Fruit fly (Drosophila melanogaster) whole organism, wandering third instar larva: ENCODE results near the gene Agpat1.
A peak's percentile ranks its signal among the peaks of the same experiment; 100 is the strongest.

ENCODE experiments used
- Abd-B ChIP-seq: fragments of >200 bp; optimal IDR thresholded peaks from 2 replicates; lab custom pipeline; 2017; ENCODE audit warnings: missing biosample characterization, missing genetic modification characterization
- CG32264 ChIP-seq: fragments of 200-800 bp; sonication (Bioruptor generic); optimal IDR thresholded peaks from 2 replicates; lab custom pipeline; 2016; ENCODE audit warnings: missing biosample characterization, missing genetic modification characterization
- CrebA ChIP-seq: fragments of 200-800 bp; sonication (Bioruptor generic); optimal IDR thresholded peaks from 2 replicates; lab custom pipeline; 2016; ENCODE audit warnings: missing biosample characterization, mild to moderate bottlenecking, missing genetic modification characterization, borderline replicate concordance
- Dfd ChIP-seq: fragments of >200 bp; optimal IDR thresholded peaks from 2 replicates; lab custom pipeline; 2017; ENCODE audit warnings: missing biosample characterization, missing genetic modification characterization
- Dif ChIP-seq: fragments of 200-275, 200-300 bp; sonication (Bioruptor generic); optimal IDR thresholded peaks from 2 replicates; lab custom pipeline; 2018; ENCODE audit warnings: missing biosample characterization, missing genetic modification characterization; ENCODE audit not compliant: partially characterized antibody
- HLH106 ChIP-seq: fragments of 200-800 bp; optimal IDR thresholded peaks from 3 replicates; lab custom pipeline; 2019; ENCODE audit warnings: missing biosample characterization, mild to moderate bottlenecking, missing genetic modification characterization, moderate library complexity
- Hnf4 ChIP-seq: fragments of 200-800 bp; sonication (Bioruptor generic); optimal IDR thresholded peaks from 2 replicates; lab custom pipeline; 2016; ENCODE audit warnings: missing biosample characterization, mild to moderate bottlenecking, missing genetic modification characterization
- Hr83 ChIP-seq: fragments of 200-300 bp; sonication (Bioruptor generic); optimal IDR thresholded peaks from 2 replicates; lab custom pipeline; 2016; ENCODE audit warnings: missing biosample characterization, mild to moderate bottlenecking, missing genetic modification characterization, moderate library complexity; ENCODE audit not compliant: poor library complexity, severe bottlenecking
- Jra ChIP-seq: sonication (Bioruptor generic); optimal IDR thresholded peaks from 2 replicates; lab custom pipeline; 2016; ENCODE audit warnings: missing biosample characterization, missing genetic modification characterization
- Mio ChIP-seq: sonication (Bioruptor generic); optimal IDR thresholded peaks from 2 replicates; lab custom pipeline; 2016; ENCODE audit warnings: missing biosample characterization, missing genetic modification characterization
- Myc ChIP-seq: fragments of >200 bp; optimal IDR thresholded peaks from 2 replicates; lab custom pipeline; 2017
- N ChIP-seq: fragments of >200 bp; optimal IDR thresholded peaks from 2 replicates; lab custom pipeline; 2018; ENCODE audit warnings: missing biosample characterization, missing external identifiers, missing genetic modification characterization
- OdsH ChIP-seq: fragments of 200-800 bp; sonication (Bioruptor generic); optimal IDR thresholded peaks from 2 replicates; lab custom pipeline; 2016; ENCODE audit warnings: missing biosample characterization, mild to moderate bottlenecking, missing genetic modification characterization
- Rel ChIP-seq, 2 experiments: fragments of 200-800 bp; sonication (Bioruptor generic) in 1 of 2; optimal IDR thresholded peaks; 2 replicates in 1 of 2; 3 replicates in 1 of 2; lab custom pipeline; 2016 to 2019; ENCODE audit warnings: mild to moderate bottlenecking in 2 of 2, missing biosample characterization in 2 of 2, missing genetic modification characterization in 2 of 2, moderate library complexity in 1 of 2
- Sp1 ChIP-seq: fragments of 200-800 bp; sonication (Bioruptor generic); optimal IDR thresholded peaks from 3 replicates; lab custom pipeline; 2019; ENCODE audit warnings: missing biosample characterization, mild to moderate bottlenecking, missing genetic modification characterization, moderate library complexity
- Vsx2 ChIP-seq: fragments of 200-300, 225-300 bp; sonication (Bioruptor generic); optimal IDR thresholded peaks from 2 replicates; lab custom pipeline; 2018; ENCODE audit warnings: missing biosample characterization, missing genetic modification characterization; ENCODE audit not compliant: partially characterized antibody
- br ChIP-seq: fragments of 200-800 bp; sonication (Bioruptor generic); optimal IDR thresholded peaks from 2 replicates; lab custom pipeline; 2016; ENCODE audit warnings: missing biosample characterization, missing genetic modification characterization
- dl ChIP-seq, 2 experiments: fragments of 175-275, 200-275 bp in 1 of 2; fragments of 200-275 bp in 1 of 2; sonication (Bioruptor generic); optimal IDR thresholded peaks; lab custom pipeline; 2018; ENCODE audit warnings: mild to moderate bottlenecking in 2 of 2, missing biosample characterization in 2 of 2, missing genetic modification characterization in 2 of 2, moderate library complexity in 2 of 2; ENCODE audit not compliant: partially characterized antibody in 2 of 2, insufficient read depth in 1 of 2
- dsf ChIP-seq: sonication (Bioruptor generic); optimal IDR thresholded peaks from 2 replicates; lab custom pipeline; 2016; ENCODE audit warnings: missing biosample characterization, missing genetic modification characterization, borderline replicate concordance
- h ChIP-seq: fragments of 200-800 bp; sonication (Bioruptor generic); optimal IDR thresholded peaks from 3 replicates; lab custom pipeline; 2016; ENCODE audit warnings: missing biosample characterization, mild to moderate bottlenecking, missing genetic modification characterization
- jim ChIP-seq: fragments of 175-275, 200-325 bp; sonication (Bioruptor generic); optimal IDR thresholded peaks from 2 replicates; lab custom pipeline; 2016; ENCODE audit warnings: missing biosample characterization, mild to moderate bottlenecking, missing genetic modification characterization
- lola ChIP-seq: fragments of >200 bp; optimal IDR thresholded peaks from 2 replicates; lab custom pipeline; 2017; ENCODE audit warnings: missing biosample characterization, missing genetic modification characterization
- psq ChIP-seq: fragments of 200-800 bp; sonication (Bioruptor generic); optimal IDR thresholded peaks from 3 replicates; lab custom pipeline; 2017; ENCODE audit warnings: missing biosample characterization, mild to moderate bottlenecking, missing genetic modification characterization, moderate library complexity
- rgr ChIP-seq: fragments of 200-800 bp; sonication (Bioruptor generic); optimal IDR thresholded peaks from 3 replicates; lab custom pipeline; 2016; ENCODE audit warnings: missing biosample characterization, mild to moderate bottlenecking, missing genetic modification characterization
- sage ChIP-seq: fragments of 200-800 bp; sonication (Bioruptor generic); optimal IDR thresholded peaks from 2 replicates; lab custom pipeline; 2016; ENCODE audit warnings: missing biosample characterization, mild to moderate bottlenecking, missing genetic modification characterization
- usp ChIP-seq: fragments of >200 bp; optimal IDR thresholded peaks from 2 replicates; lab custom pipeline; 2017; ENCODE audit warnings: missing biosample characterization, missing genetic modification characterization
- woc ChIP-seq: sonication (Bioruptor generic); optimal IDR thresholded peaks from 2 replicates; lab custom pipeline; 2016; ENCODE audit warnings: missing biosample characterization, mild to moderate bottlenecking, missing genetic modification characterization

The Agpat1 gene

DNA sequence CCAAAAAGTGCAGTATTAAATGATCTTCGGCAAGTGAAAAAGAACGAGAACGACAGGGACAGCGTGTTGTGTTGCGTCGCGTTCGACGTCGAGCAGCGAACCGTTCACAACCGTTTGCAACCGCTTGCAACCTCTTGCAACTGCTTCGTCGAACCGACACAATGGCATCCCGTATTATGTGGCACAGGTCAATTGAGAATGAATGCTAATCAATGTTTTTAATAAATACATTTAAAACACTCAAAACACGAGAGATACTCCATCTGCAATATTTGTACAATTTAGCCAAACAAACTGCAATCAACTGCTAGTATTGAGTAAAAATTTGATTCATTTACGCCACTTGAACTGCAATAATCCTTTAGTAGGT, 22.4 kb upstream of the Agpat1 start:
- TF ChIP-seq Mio (GFP tag; lab: Kevin White, UChicago): no peak
- TF ChIP-seq, all 38 proteins: peak for 0

- TF ChIP-seq HLH106 (tag; lab: Kevin White, UChicago): no peak
- TF ChIP-seq OdsH: no peak
- no peak for TF ChIP-seq Jra
- no peak for TF ChIP-seq rgr (GFP tag; lab: Kevin White, UChicago)
- no peak for TF ChIP-seq Rel (GFP tag; optimal IDR thresholded peaks at IDR 0.05; lab: Kevin White, UChicago)
- TF ChIP-seq Rel (tag; optimal IDR thresholded peaks at IDR 0.05; lab: Kevin White, UChicago): no peak
- TF ChIP-seq jim: no peak
- TF ChIP-seq Hnf4 (GFP tag; lab: Kevin White, UChicago): no peak
- TF ChIP-seq Hr83: no peak
- TF ChIP-seq CrebA (GFP tag; lab: Kevin White, UChicago): no peak
- no peak for TF ChIP-seq usp (GFP tag; lab: Kevin White, UChicago)
- TF ChIP-seq Abd-B (GFP tag; lab: Kevin White, UChicago): no peak
- TF ChIP-seq CG32264 (GFP tag; lab: Kevin White, UChicago): no peak
- no peak for TF ChIP-seq woc (GFP tag; lab: Kevin White, UChicago)
- no peak for TF ChIP-seq Dfd (GFP tag; lab: Kevin White, UChicago)
- TF ChIP-seq Sp1 (GFP tag; lab: Kevin White, UChicago): no peak
- TF ChIP-seq N: no peak
- TF ChIP-seq br: no peak
- TF ChIP-seq, all 38 proteins: peak for 0
These were observed 21.8 kb upstream of the Agpat1 start for dm6 chrX:12743296-12743695.

dm6 chrX:12744026-12744688, 20.9 kb upstream of the Agpat1 start, which contains the start of gene CG4004:
TSS of gene CG4004 (plus strand) at chrX:12744212.
- peak; percentile 3 for TF ChIP-seq woc (GFP tag; lab: Kevin White, UChicago)
- TF ChIP-seq h (GFP tag; lab: Kevin White, UChicago): peak; percentile 35
- TF ChIP-seq dl (GFP tag; optimal IDR thresholded peaks at IDR 0.05; lab: Kevin White, UChicago; ENCODE audit: insufficient read depth in 1 of 2, partially characterized antibody in 2 of 2): peak; percentile 46 to 94
- TF ChIP-seq Sp1 (GFP tag; lab: Kevin White, UChicago): peak; percentile 7
- no peak for TF ChIP-seq Rel (GFP tag; optimal IDR thresholded peaks at IDR 0.05; lab: Kevin White, UChicago)
- no peak for TF ChIP-seq Rel (tag; optimal IDR thresholded peaks at IDR 0.05; lab: Kevin White, UChicago)
- TF ChIP-seq jim: no peak
- peak; percentile 26 for TF ChIP-seq Hnf4 (GFP tag; lab: Kevin White, UChicago)
- TF ChIP-seq psq (GFP tag; lab: Kevin White, UChicago): peak; percentile 34
- peak; percentile 37 for TF ChIP-seq Jra
- peak; percentile 53 for TF ChIP-seq CrebA (GFP tag; lab: Kevin White, UChicago)
- no peak for TF ChIP-seq Mio (GFP tag; lab: Kevin White, UChicago)
- peak; percentile 98 for TF ChIP-seq Dif (GFP tag; lab: Kevin White, UChicago)
- TF ChIP-seq Myc: no peak
- peak; percentile 6 for TF ChIP-seq sage (GFP tag; lab: Kevin White, UChicago)
- TF ChIP-seq Vsx2 (GFP tag; lab: Kevin White, UChicago): peak; percentile 99
- TF ChIP-seq dsf (GFP tag; lab: Kevin White, UChicago): no peak
- TF ChIP-seq lola (GFP tag; lab: Kevin White, UChicago): no peak
- peak; percentile 20 for TF ChIP-seq br

DNA sequence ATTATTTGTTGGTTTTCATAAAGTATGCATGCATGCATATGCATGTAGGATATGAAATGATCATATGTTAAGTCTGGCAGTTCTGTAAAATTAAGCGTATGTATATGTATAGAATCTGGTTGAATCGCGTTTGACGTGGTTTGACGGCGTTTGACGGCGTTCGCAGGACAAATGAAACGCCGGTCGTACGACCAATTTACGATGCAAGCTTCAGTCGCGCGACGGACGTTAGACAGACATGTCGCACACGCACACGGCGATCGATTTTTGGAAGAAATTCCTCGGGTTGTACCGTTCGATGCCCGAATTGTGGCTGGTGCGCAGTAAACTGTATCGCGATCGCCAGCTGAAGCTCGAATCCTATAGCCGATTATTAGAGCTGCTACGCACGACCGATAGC, 19.9 kb upstream of the Agpat1 start:
- TF ChIP-seq dl (GFP tag; optimal IDR thresholded peaks at IDR 0.05; lab: Kevin White, UChicago; ENCODE audit: insufficient read depth in 1 of 2, partially characterized antibody in 2 of 2) (peak in 1 of 2 experiments; percentile 65), Dif (GFP tag; lab: Kevin White, UChicago) (peak; percentile 67), Vsx2 (GFP tag; lab: Kevin White, UChicago) (peak; percentile 88), lola (GFP tag; lab: Kevin White, UChicago) (no peak)
